Fruit fly (Drosophila melanogaster) whole organism, prepupa: ENCODE measurements around the gene CG5245.

Experiments used
- Blimp-1 ChIP-seq: fragments of 200-800 bp; sonication (Bioruptor generic); optimal IDR thresholded peaks from 3 replicates; lab custom pipeline; 2017; ENCODE audit warnings: missing biosample characterization, missing genetic modification characterization, mild to moderate bottlenecking, moderate library complexity, missing genetic modification reagents
- CG16779 ChIP-seq: fragments of 200-800 bp; sonication (Bioruptor generic); optimal IDR thresholded peaks from 3 replicates; lab custom pipeline; 2017; ENCODE audit warnings: missing biosample characterization, mild to moderate bottlenecking, missing genetic modification characterization
- CG34406 ChIP-seq: fragments of 200-800 bp; sonication (Bioruptor generic); optimal IDR thresholded peaks from 3 replicates; lab custom pipeline; 2016; ENCODE audit warnings: missing biosample characterization, missing genetic modification characterization
- CG6792 ChIP-seq: fragments of 200-800 bp; sonication (Bioruptor generic); optimal IDR thresholded peaks from 3 replicates; lab custom pipeline; 2016; ENCODE audit warnings: missing biosample characterization, missing genetic modification characterization
- CG6808 ChIP-seq: fragments of 200-800 bp; sonication (Bioruptor generic); optimal IDR thresholded peaks from 3 replicates; lab custom pipeline; 2017; ENCODE audit warnings: missing biosample characterization, missing genetic modification characterization, mild to moderate bottlenecking, moderate library complexity, missing genetic modification reagents
- CG7368 ChIP-seq: fragments of 200-800 bp; sonication (Bioruptor generic); optimal IDR thresholded peaks from 3 replicates; lab custom pipeline; 2016; ENCODE audit warnings: missing biosample characterization, missing genetic modification characterization
- Eip75B ChIP-seq: fragments of 200-800 bp; sonication (Bioruptor generic); optimal IDR thresholded peaks from 3 replicates; lab custom pipeline; 2016; ENCODE audit warnings: missing biosample characterization, missing genetic modification characterization
- Gug ChIP-seq: fragments of 200-800 bp; sonication (Bioruptor generic); IDR thresholded peaks from 2 replicates; pipeline ENCODE4 v1.3.6; 2022; ENCODE audit warnings: missing biosample characterization, missing genetic modification characterization
- OdsH ChIP-seq: fragments of 200-800 bp; sonication (Bioruptor generic); optimal IDR thresholded peaks from 3 replicates; lab custom pipeline; 2016; ENCODE audit warnings: missing biosample characterization, missing genetic modification characterization
- Sox102F ChIP-seq: fragments of 200-800 bp; sonication (Bioruptor generic); optimal IDR thresholded peaks from 2 replicates; lab custom pipeline; 2016; ENCODE audit warnings: missing biosample characterization, mild to moderate bottlenecking, missing genetic modification characterization
- cyc ChIP-seq: fragments of 200-800 bp; sonication (Bioruptor generic); optimal IDR thresholded peaks from 3 replicates; lab custom pipeline; 2016; ENCODE audit warnings: missing biosample characterization, missing genetic modification characterization
- net ChIP-seq: fragments of 200-800 bp; sonication (Bioruptor generic); optimal IDR thresholded peaks from 3 replicates; lab custom pipeline; 2016; ENCODE audit warnings: missing biosample characterization, missing genetic modification characterization
- svp ChIP-seq: fragments of 200-800 bp; sonication (Bioruptor generic); peaks from one replicate; lab custom pipeline; 2016; ENCODE audit warnings: missing biosample characterization, missing genetic modification characterization

DNA sequence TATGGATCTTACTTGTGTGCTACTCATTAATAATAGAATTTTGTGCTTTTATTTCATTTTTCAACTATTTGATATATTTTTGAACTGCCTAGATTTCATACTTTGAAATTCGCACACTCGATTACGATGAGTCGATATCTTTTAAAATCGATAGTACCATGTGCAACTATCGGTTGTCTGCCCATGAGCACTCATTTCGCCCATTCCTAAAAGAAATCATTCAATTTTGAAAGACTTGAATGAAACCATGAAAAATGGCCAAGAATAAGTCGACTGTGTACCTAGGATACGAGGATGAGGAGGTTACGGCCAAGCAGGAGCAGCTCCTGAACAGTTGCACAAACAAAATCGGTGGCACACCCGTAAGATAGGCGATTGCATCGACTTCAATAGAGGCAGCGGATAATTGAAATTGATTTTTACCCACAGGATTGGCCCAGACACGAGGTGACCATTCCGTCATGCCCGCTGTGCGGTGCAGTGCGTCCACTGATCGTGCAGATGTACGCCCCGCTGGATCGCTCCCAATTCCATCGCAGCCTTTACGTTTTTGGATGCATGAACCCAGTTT, 27.1 kb downstream of the CG5245 start, which contains the start of gene trus:
- TF ChIP-seq Sox102F (GFP tag; lab: Kevin White, UChicago) (no peak), CG6808 (GFP tag; lab: Kevin White, UChicago) (no peak), Blimp-1 (GFP tag; lab: Kevin White, UChicago) (no peak), net (no peak), CG16779 (no peak), Gug (GFP tag; lab: Robert Waterston, UW) (no peak), Eip75B (no peak), CG6792 (GFP tag; lab: Kevin White, UChicago) (no peak), CG34406 (GFP tag; lab: Kevin White, UChicago) (no peak), svp (GFP tag; lab: Kevin White, UChicago) (no peak), cyc (GFP tag; lab: Kevin White, UChicago) (no peak), OdsH (GFP tag; lab: Kevin White, UChicago) (no peak), CG7368 (GFP tag; lab: Kevin White, UChicago) (no peak)
